Worm (Caenorhabditis elegans) whole organism, early embryonic: ENCODE results near the gene F13E9.19.

ENCODE experiments used
- B0310.2 ChIP-seq: sonication (generic microtip); optimal IDR thresholded peaks from 2 replicates; lab custom pipeline; 2016; ENCODE audit warnings: mild to moderate bottlenecking, missing genetic modification characterization, missing compliant biosample characterization
- F13C5.2 ChIP-seq: sonication (generic microtip); optimal IDR thresholded peaks from 2 replicates; lab custom pipeline; 2017; ENCODE audit warnings: mild to moderate bottlenecking, missing genetic modification characterization, inconsistent platforms, missing compliant biosample characterization
- ama-1 ChIP-seq: fragments of 150-350 bp; optimal IDR thresholded peaks from 2 replicates; lab custom pipeline; 2014
- ceh-13 ChIP-seq: fragments of 200-800 bp; sonication (Bioruptor generic); optimal IDR thresholded peaks from 2 replicates; lab custom pipeline; 2018; ENCODE audit warnings: mild to moderate bottlenecking, missing genetic modification characterization, missing compliant biosample characterization
- flt-1 ChIP-seq: fragments of 200-800 bp; sonication (Bioruptor generic); IDR thresholded peaks from 2 replicates; pipeline ENCODE4 v1.3.6; 2022; ENCODE audit warnings: missing genetic modification characterization, missing compliant biosample characterization
- hnd-1 ChIP-seq: sonication (generic microtip); optimal IDR thresholded peaks from 2 replicates; lab custom pipeline; 2016; ENCODE audit warnings: missing genetic modification characterization, missing compliant biosample characterization
- tbx-11 ChIP-seq: fragments of 200-800 bp; sonication (Bioruptor generic); IDR thresholded peaks from 2 replicates; pipeline ENCODE4 v1.3.6; 2022; ENCODE audit warnings: missing genetic modification characterization, missing compliant biosample characterization
- tbx-37 ChIP-seq: fragments of 200-800 bp; sonication (Bioruptor generic); conservative IDR thresholded peaks from 2 replicates; pipeline ENCODE4 v1.3.6; 2022; ENCODE audit warnings: missing genetic modification reagents, missing genetic modification characterization, missing compliant biosample characterization

- TF ChIP-seq tbx-11 (GFP tag; lab: Robert Waterston, UW) (no peak), tbx-37 (GFP tag; lab: Robert Waterston, UW) (no peak), hnd-1 (tag; lab: Kevin White, UChicago) (no peak), ama-1 (no peak), B0310.2 (tag; lab: Kevin White, UChicago) (no peak), F13C5.2 (tag; lab: Kevin White, UChicago) (no peak), ceh-13 (GFP tag; lab: Kevin White, UChicago) (no peak), flt-1 (no peak)
Observed at ce11 chrIV:10948797-10949196, 49.6 kb downstream of the F13E9.19 start, which contains the start of gene Y69E1A.1.
